Worm (Caenorhabditis elegans): Measurements from ENCODE around the gene C39D10.2.

Gene C39D10.2

DNA sequence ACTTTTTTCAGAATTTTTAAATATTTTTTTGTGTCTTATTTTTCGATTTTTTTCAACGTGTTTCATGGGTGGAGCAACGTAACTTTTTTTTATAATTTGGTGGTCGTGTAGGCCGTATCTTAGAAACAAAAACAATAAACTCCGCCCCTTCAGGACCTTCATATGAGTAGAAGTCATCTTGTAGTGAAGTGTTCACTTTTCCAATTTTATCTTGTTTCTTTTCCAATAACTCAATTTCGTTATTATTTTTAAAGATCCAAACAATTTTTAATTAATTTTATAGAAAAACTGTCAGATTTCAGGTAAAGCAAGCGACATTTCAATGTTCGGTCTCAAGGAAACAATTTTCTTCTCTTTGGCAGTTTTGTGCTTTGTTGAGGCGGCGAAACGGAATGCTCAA is at the start of gene C39D10.2:
C39D10.2 (plus strand) TSS at position 301 of the 400 bp plus-strand sequence.
- TF ChIP-seq lin-39 (tag; optimal IDR thresholded peaks at IDR 0.05) = no peak
- TF ChIP-seq ceh-82 (tag; optimal IDR thresholded peaks at IDR 0.05) = no peak
- no peak for TF ChIP-seq sea-2 (GFP tag; optimal IDR thresholded peaks at IDR 0.05)
- TF ChIP-seq daf-12 (tag; optimal IDR thresholded peaks at IDR 0.05) = no peak

DNA sequence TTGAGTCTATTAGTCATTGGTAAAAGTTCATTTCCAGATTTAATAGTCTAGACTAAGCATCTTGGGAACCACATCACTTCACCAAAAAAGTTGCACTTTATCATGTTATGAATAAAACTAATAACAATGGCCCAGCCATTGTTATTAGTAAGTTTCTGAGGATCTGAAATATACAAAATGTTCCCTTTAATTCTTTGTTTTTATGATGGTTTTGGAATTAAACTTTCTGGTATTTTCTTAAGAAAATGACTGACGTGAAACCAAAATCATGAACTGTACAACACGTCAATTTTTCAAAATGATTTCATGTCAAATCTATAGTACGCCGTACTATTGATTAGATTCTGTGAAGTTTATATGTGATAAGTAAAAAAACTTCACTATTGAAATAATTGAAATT is 49.0 kb upstream of the C39D10.2 start:
- TF ChIP-seq aly-2 (tag; optimal IDR thresholded peaks at IDR 0.05) (no peak), ztf-4 (tag; optimal IDR thresholded peaks at IDR 0.05) (no peak), unc-62 (GFP tag; optimal IDR thresholded peaks at IDR 0.05) (no peak), ceh-9 (tag; optimal IDR thresholded peaks at IDR 0.05) (no peak), nhr-25 (tag; optimal IDR thresholded peaks at IDR 0.05) (no peak), R02D3.7 (tag; optimal IDR thresholded peaks at IDR 0.05) (no peak), ztf-11 (tag; optimal IDR thresholded peaks at IDR 0.05) (no peak), lsy-12 (tag; optimal IDR thresholded peaks at IDR 0.05) (no peak), elt-1 (tag; optimal IDR thresholded peaks at IDR 0.05) (no peak), egl-5 (tag; optimal IDR thresholded peaks at IDR 0.05) (no peak), nhr-77 (tag; optimal IDR thresholded peaks at IDR 0.05) (no peak), nhr-67 (tag; optimal IDR thresholded peaks at IDR 0.05) (no peak), egl-27 (tag; optimal IDR thresholded peaks at IDR 0.05) (no peak), jun-1 (tag; optimal IDR thresholded peaks at IDR 0.05) (no peak), zag-1 (tag; optimal IDR thresholded peaks at IDR 0.05) (no peak), elt-3 (tag; optimal IDR thresholded peaks at IDR 0.05) (no peak), mml-1 (tag; optimal IDR thresholded peaks at IDR 0.05) (no peak), nhr-23 (tag; optimal IDR thresholded peaks at IDR 0.05) (no peak), snpc-4 (tag; optimal IDR thresholded peaks at IDR 0.05) (no peak)

DNA sequence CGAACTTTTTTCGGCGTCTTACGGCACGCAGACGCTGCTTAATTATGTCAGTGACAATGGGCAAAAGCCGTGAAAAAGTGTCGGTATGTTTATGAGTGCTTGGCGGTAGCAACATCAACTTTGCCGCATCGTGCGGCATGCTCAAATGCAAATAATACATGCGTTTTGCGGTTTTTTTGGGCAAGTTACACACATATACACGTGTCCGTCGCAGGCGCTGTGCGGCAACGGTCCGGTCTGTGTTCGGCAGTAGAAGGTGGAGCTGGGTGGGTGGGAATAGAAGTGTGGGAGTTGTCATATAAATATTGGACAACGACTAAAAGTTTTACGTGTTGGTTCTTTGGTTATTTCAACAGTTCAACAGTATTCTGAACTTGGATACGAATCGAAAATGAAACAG is 46.8 kb upstream of the C39D10.2 start, which contains the start of gene idpp-11:
idpp-11 (plus strand) TSS at position 301 of the 400 bp plus-strand sequence.
- TF ChIP-seq aly-2 (tag; optimal IDR thresholded peaks at IDR 0.05) (no peak), ceh-9 (tag; optimal IDR thresholded peaks at IDR 0.05) (no peak), lin-15B (tag; optimal IDR thresholded peaks at IDR 0.05) (no peak), ceh-28 (tag; optimal IDR thresholded peaks at IDR 0.05) (no peak), ceh-16 (tag; optimal IDR thresholded peaks at IDR 0.05) (no peak), fos-1 (tag; optimal IDR thresholded peaks at IDR 0.05) (no peak), snpc-4 (tag; optimal IDR thresholded peaks at IDR 0.05) (no peak), sea-2 (GFP tag; optimal IDR thresholded peaks at IDR 0.05) (no peak), elt-2 (tag; optimal IDR thresholded peaks at IDR 0.05) (no peak), nhr-25 (tag; optimal IDR thresholded peaks at IDR 0.05) (no peak), egl-5 (tag; optimal IDR thresholded peaks at IDR 0.05) (no peak), lsy-12 (tag; optimal IDR thresholded peaks at IDR 0.05) (no peak), nfya-1 (tag; optimal IDR thresholded peaks at IDR 0.05; ENCODE audit: insufficient read depth) (no peak)

DNA sequence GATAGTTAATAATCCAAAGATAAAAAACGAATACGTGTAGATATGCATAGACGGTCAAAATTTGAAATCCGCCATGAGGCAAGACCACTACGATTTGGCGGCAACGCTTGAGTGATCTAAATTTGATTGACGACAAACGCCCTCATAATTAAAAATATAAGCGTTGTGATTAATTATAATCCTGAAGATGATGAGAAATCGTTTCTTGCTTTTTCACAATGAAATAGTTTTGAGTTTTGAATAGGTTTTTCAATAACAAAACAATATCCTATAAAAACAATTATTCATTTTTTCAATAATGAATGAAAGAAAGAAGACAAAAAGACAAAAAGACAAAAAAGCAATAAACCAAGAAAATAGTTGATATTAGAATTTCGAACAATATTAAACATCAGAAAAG is 41.6 kb upstream of the C39D10.2 start, which contains the start of gene C54D2.6:
C54D2.6 (minus strand) TSS at position 101 of the 400 bp plus-strand sequence.
- TF ChIP-seq nhr-237 (tag; optimal IDR thresholded peaks at IDR 0.05) (no peak), ama-1 (optimal IDR thresholded peaks at IDR 0.05) (no peak), hmg-11 (tag; optimal IDR thresholded peaks at IDR 0.05) (no peak), nhr-25 (tag; optimal IDR thresholded peaks at IDR 0.05) (no peak), pqm-1 (tag; optimal IDR thresholded peaks at IDR 0.05) (no peak), snpc-4 (tag; optimal IDR thresholded peaks at IDR 0.05) (no peak), unc-39 (tag; optimal IDR thresholded peaks at IDR 0.05) (no peak), ZK546.5 (tag; optimal IDR thresholded peaks at IDR 0.05) (no peak), eor-1 (tag; optimal IDR thresholded peaks at IDR 0.05) (no peak), fkh-2 (tag; optimal IDR thresholded peaks at IDR 0.05) (no peak), elt-3 (tag; optimal IDR thresholded peaks at IDR 0.05) (no peak), elt-1 (tag; optimal IDR thresholded peaks at IDR 0.05) (no peak), nhr-43 (tag; optimal IDR thresholded peaks at IDR 0.05; ENCODE audit: poor library complexity, severe bottlenecking) (no peak), tbx-2 (tag; optimal IDR thresholded peaks at IDR 0.05) (no peak), nhr-12 (tag; optimal IDR thresholded peaks at IDR 0.05) (no peak)
